Worm (Caenorhabditis elegans): ENCODE measurements around the gene F25B5.6.

F25B5.6 gene

DNA sequence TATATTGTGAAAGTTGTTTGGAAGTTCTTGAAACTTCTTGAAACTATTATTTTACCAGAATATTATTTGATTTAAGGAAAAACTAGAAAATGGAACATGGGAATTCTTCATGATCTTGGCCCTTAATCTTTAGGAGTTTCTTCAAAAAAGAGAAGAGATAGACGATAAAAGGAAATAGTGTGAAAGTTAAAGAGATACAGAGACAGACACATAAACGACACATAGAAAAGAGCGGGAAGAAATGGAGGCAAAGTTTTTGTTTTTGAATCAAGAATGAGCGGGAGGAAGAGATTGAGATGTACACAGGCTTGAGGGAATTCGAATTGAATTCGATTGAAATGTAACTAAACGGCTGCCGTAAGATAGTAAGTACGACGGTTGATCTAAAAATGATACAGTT, 51.1 kb downstream of the F25B5.6 start:
- no peak for TF ChIP-seq C04F5.9 (tag; optimal IDR thresholded peaks at IDR 0.05)
- no peak for TF ChIP-seq ceh-88 (GFP tag; IDR thresholded peaks at IDR 0.05)
- no peak for TF ChIP-seq unc-98 (GFP tag; IDR thresholded peaks at IDR 0.05)
- no peak for TF ChIP-seq fkh-8 (tag; optimal IDR thresholded peaks at IDR 0.05)
- no peak for TF ChIP-seq sox-4 (tag; optimal IDR thresholded peaks at IDR 0.05)
- peak; percentile 28 for TF ChIP-seq snu-23 (GFP tag; optimal IDR thresholded peaks at IDR 0.05)
- TF ChIP-seq unc-86 (tag; optimal IDR thresholded peaks at IDR 0.05): no peak
- no peak for TF ChIP-seq lin-15B (tag; optimal IDR thresholded peaks at IDR 0.05)
- no peak for TF ChIP-seq F16B12.6 (tag; optimal IDR thresholded peaks at IDR 0.05)
- no peak for TF ChIP-seq grh-1 (GFP tag; IDR thresholded peaks at IDR 0.05)
- TF ChIP-seq lsy-2 (tag; optimal IDR thresholded peaks at IDR 0.05): peak in 1 of 2 experiments; percentile 27
- TF ChIP-seq blmp-1 (tag; optimal IDR thresholded peaks at IDR 0.05): peak; percentile 8
- no peak for TF ChIP-seq hlh-17 (GFP tag; optimal IDR thresholded peaks at IDR 0.05; ENCODE audit: borderline replicate concordance)
- peak; percentile 19 to 50 (median 22) for TF ChIP-seq dpl-1 (GFP tag; optimal IDR thresholded peaks at IDR 0.05)
- peak; percentile 22 for TF ChIP-seq nhr-71 (tag; optimal IDR thresholded peaks at IDR 0.05)
- no peak for TF ChIP-seq unc-30 (tag; optimal IDR thresholded peaks at IDR 0.05)
- no peak for TF ChIP-seq ces-1 (GFP tag; optimal IDR thresholded peaks at IDR 0.05)
- TF ChIP-seq unc-62 (GFP tag; optimal IDR thresholded peaks at IDR 0.05): no peak
- TF ChIP-seq fkh-10 (GFP tag; optimal IDR thresholded peaks at IDR 0.05): no peak
- no peak for TF ChIP-seq fos-1 (tag; optimal IDR thresholded peaks at IDR 0.05)
- no peak for TF ChIP-seq aha-1 (tag; optimal IDR thresholded peaks at IDR 0.05)
- no peak for TF ChIP-seq ceh-82 (tag; optimal IDR thresholded peaks at IDR 0.05)
- no peak for TF ChIP-seq mdl-1 (tag; optimal IDR thresholded peaks at IDR 0.05)
- TF ChIP-seq lin-14 (GFP tag; optimal IDR thresholded peaks at IDR 0.05): peak; percentile 60
- TF ChIP-seq swsn-7 (tag; optimal IDR thresholded peaks at IDR 0.05): no peak
- no peak for TF ChIP-seq nhr-84 (tag; optimal IDR thresholded peaks at IDR 0.05)
- peak; percentile 4 to 12 for TF ChIP-seq efl-1 (optimal IDR thresholded peaks at IDR 0.05)
- TF ChIP-seq efl-1 (GFP tag; optimal IDR thresholded peaks at IDR 0.05 in 1 of 2): peak in 1 of 2 experiments; percentile 11
